Fruit fly (Drosophila melanogaster): ENCODE measurements around the gene CG4364.
A peak's percentile ranks its signal among the peaks of the same experiment; 100 is the strongest.

- TF ChIP-seq CG8478 (optimal IDR thresholded peaks at IDR 0.05) (no peak), CTCF (optimal IDR thresholded peaks at IDR 0.05) (peak in 1 of 2 experiments; percentile 17)
These were observed 12.1 kb downstream of the CG4364 start, which contains the start of gene Pka-C1 for dm6 chr2L:9698923-9699493.

All from S2 (cell line).